Worm (Caenorhabditis elegans): ENCODE results near the gene div-1.

Gene div-1

ce11 chrIII:10206352-10206751 lies 42.0 kb downstream of the div-1 start:
- no peak for TF ChIP-seq ama-1 (optimal IDR thresholded peaks at IDR 0.05)
- TF ChIP-seq tbx-11 (GFP tag; IDR thresholded peaks at IDR 0.05): no peak
- no peak for TF ChIP-seq sea-1 (GFP tag; conservative IDR thresholded peaks at IDR 0.05)
- TF ChIP-seq ceh-13 (GFP tag; optimal IDR thresholded peaks at IDR 0.05): no peak
- no peak for TF ChIP-seq tra-4 (tag; optimal IDR thresholded peaks at IDR 0.05)
- TF ChIP-seq aly-1 (tag; optimal IDR thresholded peaks at IDR 0.05): no peak
- no peak for TF ChIP-seq tbx-37 (GFP tag; conservative IDR thresholded peaks at IDR 0.05)
- no peak for TF ChIP-seq hmg-4 (GFP tag; optimal IDR thresholded peaks at IDR 0.05)
- no peak for TF ChIP-seq pes-1 (GFP tag; IDR thresholded peaks at IDR 0.05)
- no peak for TF ChIP-seq hmbx-1 (tag; optimal IDR thresholded peaks at IDR 0.05)
- no peak for TF ChIP-seq scrt-1 (GFP tag; IDR thresholded peaks at IDR 0.05)
- no peak for TF ChIP-seq hnd-1 (tag; optimal IDR thresholded peaks at IDR 0.05)

ce11 chrIII:10202894-10203871 lies 45.2 kb downstream of the div-1 start, which contains the start of gene chc-1:
Gene chc-1, plus strand, starts transcription at chrIII:10203821.
- no peak for TF ChIP-seq B0310.2 (tag; optimal IDR thresholded peaks at IDR 0.05)
- peak; percentile 1 for TF ChIP-seq hmg-4 (GFP tag; optimal IDR thresholded peaks at IDR 0.05)

- TF ChIP-seq ets-7 (tag; optimal IDR thresholded peaks at IDR 0.05) (no peak), hmg-4 (GFP tag; optimal IDR thresholded peaks at IDR 0.05) (no peak), F13C5.2 (tag; optimal IDR thresholded peaks at IDR 0.05) (no peak), scrt-1 (GFP tag; IDR thresholded peaks at IDR 0.05) (no peak), sea-1 (GFP tag; conservative IDR thresholded peaks at IDR 0.05) (no peak), flt-1 (GFP tag; IDR thresholded peaks at IDR 0.05) (no peak), tbx-37 (GFP tag; conservative IDR thresholded peaks at IDR 0.05) (no peak), tra-4 (tag; optimal IDR thresholded peaks at IDR 0.05) (no peak), aly-1 (tag; optimal IDR thresholded peaks at IDR 0.05) (no peak), B0310.2 (tag; optimal IDR thresholded peaks at IDR 0.05) (no peak)
These were observed 46.0 kb downstream of the div-1 start for ce11 chrIII:10202391-10202790.

- no peak for TF ChIP-seq ceh-36 (tag; optimal IDR thresholded peaks at IDR 0.05)
These were observed 47.1 kb downstream of the div-1 start, which contains the start of the genes T20G5.13 and T20G5.12 for ce11 chrIII:10201235-10201634. Gene T20G5.13, minus strand, starts transcription at chrIII:10201335. Gene T20G5.12, plus strand, starts transcription at chrIII:10201604.

- no peak for TF ChIP-seq tbx-37 (GFP tag; conservative IDR thresholded peaks at IDR 0.05)
- TF ChIP-seq hmg-4 (GFP tag; optimal IDR thresholded peaks at IDR 0.05): no peak
These were observed 49.3 kb downstream of the div-1 start, which contains the start of gene T20G5.8 for ce11 chrIII:10199052-10199451. Gene T20G5.8, plus strand, starts transcription at chrIII:10199352.

ce11 chrIII:10197416-10197815 lies 50.9 kb downstream of the div-1 start, which contains the start of gene dod-6:
Gene dod-6, plus strand, starts transcription at chrIII:10197716.
- no peak for TF ChIP-seq ceh-13 (GFP tag; optimal IDR thresholded peaks at IDR 0.05)
- no peak for TF ChIP-seq ama-1 (optimal IDR thresholded peaks at IDR 0.05)
- TF ChIP-seq tbx-37 (GFP tag; conservative IDR thresholded peaks at IDR 0.05): no peak

ce11 chrIII:10196796-10197195 lies 51.6 kb downstream of the div-1 start:
- no peak for TF ChIP-seq ama-1 (optimal IDR thresholded peaks at IDR 0.05)
- TF ChIP-seq hnd-1 (tag; optimal IDR thresholded peaks at IDR 0.05): no peak
- no peak for TF ChIP-seq ceh-36 (tag; optimal IDR thresholded peaks at IDR 0.05)
- no peak for TF ChIP-seq tra-4 (tag; optimal IDR thresholded peaks at IDR 0.05)
- no peak for TF ChIP-seq scrt-1 (GFP tag; IDR thresholded peaks at IDR 0.05)
- TF ChIP-seq B0310.2 (tag; optimal IDR thresholded peaks at IDR 0.05): no peak
- TF ChIP-seq sea-1 (GFP tag; conservative IDR thresholded peaks at IDR 0.05): no peak
- TF ChIP-seq flt-1 (GFP tag; IDR thresholded peaks at IDR 0.05): no peak
- no peak for TF ChIP-seq ets-7 (tag; optimal IDR thresholded peaks at IDR 0.05)
- no peak for TF ChIP-seq hmg-4 (GFP tag; optimal IDR thresholded peaks at IDR 0.05)
- TF ChIP-seq ceh-13 (GFP tag; optimal IDR thresholded peaks at IDR 0.05): no peak
- no peak for TF ChIP-seq aly-1 (tag; optimal IDR thresholded peaks at IDR 0.05)
- TF ChIP-seq tbx-37 (GFP tag; conservative IDR thresholded peaks at IDR 0.05): no peak
- TF ChIP-seq tbx-11 (GFP tag; IDR thresholded peaks at IDR 0.05): no peak

ce11 chrIII:10195911-10196310 lies 52.4 kb downstream of the div-1 start:
- TF ChIP-seq ceh-36 (tag; optimal IDR thresholded peaks at IDR 0.05) (no peak), aly-1 (tag; optimal IDR thresholded peaks at IDR 0.05) (no peak), B0310.2 (tag; optimal IDR thresholded peaks at IDR 0.05) (no peak), hnd-1 (tag; optimal IDR thresholded peaks at IDR 0.05) (no peak), pes-1 (GFP tag; IDR thresholded peaks at IDR 0.05) (no peak)
